Fruit fly (Drosophila melanogaster): ENCODE measurements around the gene Spn27A.

The Spn27A gene

dm6 chr2L:6673211-6674012 lies at the start of gene Spn27A:
TSS of gene Spn27A (minus strand) at chr2L:6673347.
- TF ChIP-seq CG9948 (tag; optimal IDR thresholded peaks at IDR 0.05) (peak; percentile 70), fd96Ca (GFP tag; IDR thresholded peaks at IDR 0.05) (peak; percentile 80), CG34367 (tag; optimal IDR thresholded peaks at IDR 0.05) (peak; percentile 60), CG12605 (GFP tag; IDR thresholded peaks at IDR 0.05) (peak; percentile 71), Ets98B (GFP tag; IDR thresholded peaks at IDR 0.05) (peak; percentile 75), CG17806 (tag; optimal IDR thresholded peaks at IDR 0.05) (peak; percentile 72), CG10348 (GFP tag; IDR thresholded peaks at IDR 0.05) (no peak), CG32121 (GFP tag; IDR thresholded peaks at IDR 0.05) (peak; percentile 84), CG13204 (GFP tag; optimal IDR thresholded peaks at IDR 0.05) (peak; percentile 96), CG8301 (tag; optimal IDR thresholded peaks at IDR 0.05) (no peak), rn (GFP tag; IDR thresholded peaks at IDR 0.05) (peak; percentile 44; the same call in 1 of the 2 replicates), CG14655 (GFP tag; optimal IDR thresholded peaks at IDR 0.05) (no peak), EcR (GFP tag; optimal IDR thresholded peaks at IDR 0.05) (peak; percentile 45), Pif1B (GFP tag; optimal IDR thresholded peaks at IDR 0.05) (peak; percentile 70), gl (tag; optimal IDR thresholded peaks at IDR 0.05) (peak; percentile 65), CG4496 (GFP tag; IDR thresholded peaks at IDR 0.05) (peak; percentile 76), Snoo (tag; optimal IDR thresholded peaks at IDR 0.05) (peak; percentile 58), CG8159 (tag; optimal IDR thresholded peaks at IDR 0.05) (no peak), CG15710 (tag; optimal IDR thresholded peaks at IDR 0.05) (peak; percentile 67), D1 (tag; optimal IDR thresholded peaks at IDR 0.05) (no peak), Pif1A (GFP tag; optimal IDR thresholded peaks at IDR 0.05) (no peak)

- TF ChIP-seq D1 (tag; optimal IDR thresholded peaks at IDR 0.05) (no peak), CG4496 (GFP tag; IDR thresholded peaks at IDR 0.05) (no peak), CG32121 (GFP tag; IDR thresholded peaks at IDR 0.05) (no peak), EcR (GFP tag; optimal IDR thresholded peaks at IDR 0.05) (no peak), CG14655 (GFP tag; optimal IDR thresholded peaks at IDR 0.05) (no peak)
These were observed 48.6 kb upstream of the Spn27A start for dm6 chr2L:6721710-6722109.

dm6 chr2L:6717460-6717859 lies 44.3 kb upstream of the Spn27A start, which contains the start of gene Aatf:
TSS of gene Aatf (plus strand) at chr2L:6717625.
- no peak for TF ChIP-seq EcR (GFP tag; optimal IDR thresholded peaks at IDR 0.05)
- TF ChIP-seq CG8159 (tag; optimal IDR thresholded peaks at IDR 0.05): no peak
- TF ChIP-seq CG15710 (tag; optimal IDR thresholded peaks at IDR 0.05): no peak
- TF ChIP-seq CG32121 (GFP tag; IDR thresholded peaks at IDR 0.05): no peak
- TF ChIP-seq Ets98B (GFP tag; IDR thresholded peaks at IDR 0.05): 0 out of 2 replicates have a peak, but pooled peaks have one; percentile 6

dm6 chr2L:6716921-6717320 lies 43.8 kb upstream of the Spn27A start:
- TF ChIP-seq gl (tag; optimal IDR thresholded peaks at IDR 0.05) (no peak), Pif1B (GFP tag; optimal IDR thresholded peaks at IDR 0.05) (no peak), CG9948 (tag; optimal IDR thresholded peaks at IDR 0.05) (no peak), fd96Ca (GFP tag; IDR thresholded peaks at IDR 0.05) (no peak), CG17806 (tag; optimal IDR thresholded peaks at IDR 0.05) (no peak), CG15710 (tag; optimal IDR thresholded peaks at IDR 0.05) (no peak)

- no peak for TF ChIP-seq CG10348 (GFP tag; IDR thresholded peaks at IDR 0.05)
- TF ChIP-seq CG17806 (tag; optimal IDR thresholded peaks at IDR 0.05): no peak
- no peak for TF ChIP-seq Ets98B (GFP tag; IDR thresholded peaks at IDR 0.05)
- TF ChIP-seq CG4496 (GFP tag; IDR thresholded peaks at IDR 0.05): no peak
- no peak for TF ChIP-seq CG9948 (tag; optimal IDR thresholded peaks at IDR 0.05)
- TF ChIP-seq D1 (tag; optimal IDR thresholded peaks at IDR 0.05): no peak
- no peak for TF ChIP-seq fd96Ca (GFP tag; IDR thresholded peaks at IDR 0.05)
- TF ChIP-seq CG32121 (GFP tag; IDR thresholded peaks at IDR 0.05): no peak
- TF ChIP-seq EcR (GFP tag; optimal IDR thresholded peaks at IDR 0.05): no peak
- TF ChIP-seq gl (tag; optimal IDR thresholded peaks at IDR 0.05): no peak
- TF ChIP-seq Pif1A (GFP tag; optimal IDR thresholded peaks at IDR 0.05): no peak
- no peak for TF ChIP-seq CG34367 (tag; optimal IDR thresholded peaks at IDR 0.05)
- TF ChIP-seq CG13204 (GFP tag; optimal IDR thresholded peaks at IDR 0.05): no peak
- no peak for TF ChIP-seq CG8159 (tag; optimal IDR thresholded peaks at IDR 0.05)
These were observed 43.1 kb upstream of the Spn27A start, which contains the start of gene AkhR for dm6 chr2L:6716182-6716770. TSS of gene AkhR (minus strand) at chr2L:6716186.

dm6 chr2L:6708997-6709662 lies 36.0 kb upstream of the Spn27A start, which contains the start of gene Tsp:
TSS of gene Tsp (minus strand) at chr2L:6709086.
- peak; percentile 29; the same call in 1 of the 2 replicates for TF ChIP-seq CG12605 (GFP tag; IDR thresholded peaks at IDR 0.05)
- TF ChIP-seq CG9948 (tag; optimal IDR thresholded peaks at IDR 0.05): no peak
- peak; percentile 63; the same call in 2 of the 3 replicates for TF ChIP-seq CG4496 (GFP tag; IDR thresholded peaks at IDR 0.05)
- no peak for TF ChIP-seq D1 (tag; optimal IDR thresholded peaks at IDR 0.05)
- TF ChIP-seq fd96Ca (GFP tag; IDR thresholded peaks at IDR 0.05): no peak
- TF ChIP-seq CG15710 (tag; optimal IDR thresholded peaks at IDR 0.05): no peak
- TF ChIP-seq CG32121 (GFP tag; IDR thresholded peaks at IDR 0.05): no peak
- TF ChIP-seq CG13204 (GFP tag; optimal IDR thresholded peaks at IDR 0.05): peak; percentile 39
- TF ChIP-seq Pif1B (GFP tag; optimal IDR thresholded peaks at IDR 0.05): no peak
- TF ChIP-seq CG10348 (GFP tag; IDR thresholded peaks at IDR 0.05): no peak
- TF ChIP-seq rn (GFP tag; IDR thresholded peaks at IDR 0.05): no peak
- TF ChIP-seq CG14655 (GFP tag; optimal IDR thresholded peaks at IDR 0.05): peak; percentile 8
- no peak for TF ChIP-seq CG8301 (tag; optimal IDR thresholded peaks at IDR 0.05)
- TF ChIP-seq gl (tag; optimal IDR thresholded peaks at IDR 0.05): peak; percentile 31
- peak; percentile 36 for TF ChIP-seq EcR (GFP tag; optimal IDR thresholded peaks at IDR 0.05)
- TF ChIP-seq CG34367 (tag; optimal IDR thresholded peaks at IDR 0.05): no peak
- no peak for TF ChIP-seq Snoo (tag; optimal IDR thresholded peaks at IDR 0.05)
- TF ChIP-seq Pif1A (GFP tag; optimal IDR thresholded peaks at IDR 0.05): no peak
- TF ChIP-seq Ets98B (GFP tag; IDR thresholded peaks at IDR 0.05): no peak; the same call in 1 of the 2 replicates
- no peak for TF ChIP-seq CG17806 (tag; optimal IDR thresholded peaks at IDR 0.05)
- peak; percentile 3 for TF ChIP-seq CG8159 (tag; optimal IDR thresholded peaks at IDR 0.05)

Measured in whole organism, pupa.